Worm (Caenorhabditis elegans) whole organism, late embryonic: ENCODE measurements around the gene C28H8.5.
A peak's percentile ranks its signal among the peaks of the same experiment; 100 is the strongest.

Experiments used
- C08G9.2 ChIP-seq: sonication (generic microtip); optimal IDR thresholded peaks from 2 replicates; lab custom pipeline; 2016; ENCODE audit warnings: mild to moderate bottlenecking, missing genetic modification characterization, moderate library complexity, missing compliant biosample characterization
- C38D4.7 ChIP-seq: fragments of 200-800 bp; sonication (Bioruptor generic); optimal IDR thresholded peaks from 2 replicates; lab custom pipeline; 2018; ENCODE audit warnings: mild to moderate bottlenecking, missing genetic modification characterization, moderate library complexity, missing compliant biosample characterization
- F13H6.1 ChIP-seq: sonication (generic microtip); optimal IDR thresholded peaks from 2 replicates; lab custom pipeline; 2016; ENCODE audit warnings: missing genetic modification characterization, missing compliant biosample characterization
- K09A11.1 ChIP-seq: sonication (generic microtip); optimal IDR thresholded peaks from 2 replicates; lab custom pipeline; 2017; ENCODE audit warnings: antibody characterized with exemption, mild to moderate bottlenecking, missing genetic modification characterization, missing compliant biosample characterization; ENCODE audit not compliant: insufficient read depth
- ahr-1 ChIP-seq: sonication (generic microtip); optimal IDR thresholded peaks from 2 replicates; lab custom pipeline; 2016; ENCODE audit warnings: missing genetic modification characterization, missing compliant biosample characterization
- ama-1 ChIP-seq: fragments of 150-350 bp; optimal IDR thresholded peaks from 2 replicates; lab custom pipeline; 2014
- ceh-14 ChIP-seq: sonication (generic microtip); optimal IDR thresholded peaks from 2 replicates; lab custom pipeline; 2016; ENCODE audit warnings: missing genotype, missing genetic modification characterization, missing compliant biosample characterization
- ceh-18 ChIP-seq: sonication (generic microtip); optimal IDR thresholded peaks from 2 replicates; lab custom pipeline; 2016; ENCODE audit warnings: missing genetic modification characterization, missing compliant biosample characterization
- ceh-2 ChIP-seq: sonication (generic microtip); optimal IDR thresholded peaks from 2 replicates; lab custom pipeline; 2016; ENCODE audit warnings: missing genotype, missing genetic modification characterization, missing compliant biosample characterization
- ceh-22 ChIP-seq: sonication (generic microtip); optimal IDR thresholded peaks from 2 replicates; lab custom pipeline; 2017; ENCODE audit warnings: missing biosample characterization, missing genetic modification characterization
- ceh-24 ChIP-seq: sonication (generic microtip); optimal IDR thresholded peaks from 2 replicates; lab custom pipeline; 2016; ENCODE audit warnings: mild to moderate bottlenecking, missing genetic modification characterization, missing compliant biosample characterization
- ceh-30 ChIP-seq: fragments of 150-350 bp; optimal IDR thresholded peaks from 2 replicates; lab custom pipeline; 2014; ENCODE audit warnings: missing biosample characterization, missing genetic modification characterization
- ceh-31 ChIP-seq: sonication (generic microtip); optimal IDR thresholded peaks from 2 replicates; lab custom pipeline; 2016; ENCODE audit warnings: missing genetic modification characterization, missing compliant biosample characterization
- ceh-34 ChIP-seq: sonication (generic microtip); optimal IDR thresholded peaks from 2 replicates; lab custom pipeline; 2016; ENCODE audit warnings: mild to moderate bottlenecking, missing genetic modification characterization, missing compliant biosample characterization
- ceh-45 ChIP-seq: fragments of 200-800 bp; sonication (Bioruptor generic); IDR thresholded peaks from 2 replicates; pipeline ENCODE4 v1.3.6; 2022; ENCODE audit warnings: missing genetic modification reagents, missing genetic modification characterization, missing compliant biosample characterization
- ceh-9 ChIP-seq: sonication (generic microtip); optimal IDR thresholded peaks from 2 replicates; lab custom pipeline; 2016; ENCODE audit warnings: mild to moderate bottlenecking, missing genetic modification characterization, inconsistent platforms, missing compliant biosample characterization
- che-1 ChIP-seq: sonication (generic microtip); optimal IDR thresholded peaks from 2 replicates; lab custom pipeline; 2016; ENCODE audit warnings: mild to moderate bottlenecking, missing genetic modification characterization, missing compliant biosample characterization
- dve-1 ChIP-seq: sonication (generic microtip); optimal IDR thresholded peaks from 2 replicates; lab custom pipeline; 2017; ENCODE audit warnings: antibody characterized with exemption, mild to moderate bottlenecking, missing genetic modification characterization, missing compliant biosample characterization
- ets-4 ChIP-seq: sonication (generic microtip); optimal IDR thresholded peaks from 2 replicates; lab custom pipeline; 2016; ENCODE audit warnings: missing genetic modification characterization, missing compliant biosample characterization
- hlh-30 ChIP-seq: sonication (generic microtip); optimal IDR thresholded peaks from 2 replicates; lab custom pipeline; 2017; ENCODE audit warnings: antibody characterized with exemption, missing genetic modification characterization, missing compliant biosample characterization; ENCODE audit not compliant: insufficient read depth
- hlh-6 ChIP-seq: sonication (generic microtip); optimal IDR thresholded peaks from 2 replicates; lab custom pipeline; 2016; ENCODE audit warnings: missing genotype, missing genetic modification characterization, missing compliant biosample characterization
- lin-11 ChIP-seq: fragments of 200-800 bp; sonication (Bioruptor generic); optimal IDR thresholded peaks from 2 replicates; lab custom pipeline; 2018; ENCODE audit warnings: mild to moderate bottlenecking, missing genetic modification characterization, missing compliant biosample characterization
- nfya-1 ChIP-seq: sonication (generic microtip); optimal IDR thresholded peaks from 2 replicates; lab custom pipeline; 2017; ENCODE audit warnings: missing genetic modification characterization, mild to moderate bottlenecking, missing compliant biosample characterization, antibody characterized with exemption, moderate library complexity
- nhr-232 ChIP-seq: sonication (generic microtip); optimal IDR thresholded peaks from 2 replicates; lab custom pipeline; 2016; ENCODE audit warnings: missing genetic modification characterization, missing compliant biosample characterization
- npax-4 ChIP-seq: sonication (generic microtip); optimal IDR thresholded peaks from 2 replicates; lab custom pipeline; 2016; ENCODE audit warnings: missing genetic modification characterization, missing compliant biosample characterization
- pat-9 ChIP-seq: fragments of 200-800 bp; sonication (Bioruptor generic); optimal IDR thresholded peaks from 2 replicates; lab custom pipeline; 2018; ENCODE audit warnings: mild to moderate bottlenecking, missing genetic modification characterization, moderate library complexity, missing compliant biosample characterization
- pax-1 ChIP-seq: fragments of 150-350 bp; optimal IDR thresholded peaks from 2 replicates; lab custom pipeline; 2014; ENCODE audit warnings: missing biosample characterization, missing genetic modification characterization
- pha-2 ChIP-seq: sonication (generic microtip); optimal IDR thresholded peaks from 2 replicates; lab custom pipeline; 2017; ENCODE audit warnings: mild to moderate bottlenecking, missing genetic modification characterization, missing compliant biosample characterization
- pha-4 ChIP-seq: fragments of 150-350 bp; optimal IDR thresholded peaks from 2 replicates; lab custom pipeline; 2018; ENCODE audit warnings: missing biosample characterization, missing genetic modification reagents, missing genetic modification characterization
- pros-1 ChIP-seq: fragments of 150-350 bp; optimal IDR thresholded peaks from 2 replicates; lab custom pipeline; 2014; ENCODE audit warnings: missing biosample characterization, missing genetic modification reagents, missing genetic modification characterization
- ref-2 ChIP-seq: sonication (generic microtip); optimal IDR thresholded peaks from 2 replicates; lab custom pipeline; 2016; ENCODE audit warnings: missing genetic modification characterization, missing compliant biosample characterization
- sox-2 ChIP-seq: fragments of 200-800 bp; sonication (Bioruptor generic); IDR thresholded peaks from 2 replicates; pipeline ENCODE4 v1.3.6; 2022; ENCODE audit warnings: missing genetic modification reagents, missing genetic modification characterization, missing compliant biosample characterization
- tbx-2 ChIP-seq: sonication (generic microtip); optimal IDR thresholded peaks from 2 replicates; lab custom pipeline; 2016; ENCODE audit warnings: missing genetic modification characterization, missing compliant biosample characterization
- unc-3 ChIP-seq, 2 experiments: fragments of 200-800 bp in 1 of 2; sonication (Bioruptor generic) in 1 of 2; sonication (generic microtip) in 1 of 2; conservative IDR thresholded peaks in 1 of 2; optimal IDR thresholded peaks in 1 of 2; 2 replicates each; pipeline versions ENCODE4 v1.3.6 to Lab custom; 2016 to 2022; ENCODE audit warnings: missing compliant biosample characterization in 2 of 2, missing genetic modification characterization in 2 of 2, missing genetic modification reagents in 1 of 2
- unc-42 ChIP-seq: sonication (generic microtip); optimal IDR thresholded peaks from 2 replicates; lab custom pipeline; 2016; ENCODE audit warnings: missing genotype, missing genetic modification characterization, missing compliant biosample characterization
- unc-55 ChIP-seq: sonication (generic microtip); optimal IDR thresholded peaks from 2 replicates; lab custom pipeline; 2017; ENCODE audit warnings: missing biosample characterization, missing genetic modification reagents, missing genetic modification characterization
- unc-86 ChIP-seq: sonication (generic microtip); optimal IDR thresholded peaks from 2 replicates; lab custom pipeline; 2016; ENCODE audit warnings: missing genetic modification characterization, missing compliant biosample characterization

C28H8.5 gene

DNA sequence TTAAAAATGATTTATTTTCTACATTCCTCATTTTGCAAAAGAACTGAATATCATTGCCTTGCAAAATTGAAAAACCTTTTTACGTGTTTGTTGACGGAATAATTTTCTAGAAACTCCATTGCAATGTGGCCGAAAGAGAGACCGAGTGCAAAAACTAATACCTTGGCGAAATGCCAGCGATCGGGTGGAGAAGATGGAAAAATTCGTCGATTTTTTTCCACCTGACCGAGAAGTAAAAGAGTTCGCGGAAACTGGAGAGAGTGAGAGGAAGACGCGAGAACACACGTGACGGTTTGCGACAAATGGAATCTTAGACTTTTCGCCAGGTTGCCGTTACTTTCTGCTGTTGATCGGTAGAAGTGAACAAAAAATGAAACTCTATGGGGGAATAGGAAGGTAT lies 42.4 kb upstream of the C28H8.5 start:
- TF ChIP-seq unc-3 (GFP tag; conservative IDR thresholded peaks at IDR 0.05; lab: Robert Waterston, UW) (no peak), unc-3 (tag; optimal IDR thresholded peaks at IDR 0.05; lab: Kevin White, UChicago) (no peak), hlh-30 (tag; lab: Kevin White, UChicago) (peak; percentile 51)

ce11 chrIII:5842920-5843319 lies 41.2 kb upstream of the C28H8.5 start:
- no peak for TF ChIP-seq pros-1 (tag; lab: Kevin White, UChicago)
- peak; percentile 53 for TF ChIP-seq ets-4
- TF ChIP-seq ceh-45: 0 out of 2 replicates have a peak, but pooled peaks have one; percentile 39
- TF ChIP-seq ceh-2 (tag; lab: Kevin White, UChicago): no peak
- peak; percentile 27 for TF ChIP-seq ceh-31 (tag; lab: Kevin White, UChicago)
- no peak for TF ChIP-seq ceh-9 (tag; lab: Kevin White, UChicago)
- no peak for TF ChIP-seq hlh-6 (tag; lab: Kevin White, UChicago)
- TF ChIP-seq che-1 (tag; lab: Kevin White, UChicago): no peak
- no peak for TF ChIP-seq ceh-34
- no peak for TF ChIP-seq ceh-22
- TF ChIP-seq unc-86 (tag; lab: Kevin White, UChicago): no peak
- TF ChIP-seq F13H6.1 (tag; lab: Kevin White, UChicago): no peak
- TF ChIP-seq lin-11 (tag; lab: Kevin White, UChicago): no peak
- TF ChIP-seq nhr-232 (tag; lab: Kevin White, UChicago): no peak
- TF ChIP-seq ceh-30: no peak
- no peak for TF ChIP-seq K09A11.1 (tag; lab: Kevin White, UChicago)

- TF ChIP-seq pha-4 (tag; lab: Kevin White, UChicago) (no peak), ets-4 (peak; percentile 56), unc-55 (no peak), pros-1 (tag; lab: Kevin White, UChicago) (no peak), ref-2 (peak; percentile 11), ceh-18 (tag; lab: Kevin White, UChicago) (peak; percentile 17), tbx-2 (peak; percentile 16)
Observed at ce11 chrIII:5843662-5844061, 40.4 kb upstream of the C28H8.5 start.

- TF ChIP-seq dve-1 (tag; lab: Kevin White, UChicago) (no peak), ama-1 (lab: Kevin White, UChicago) (no peak), C38D4.7 (no peak), pha-2 (no peak), tbx-2 (peak; percentile 29), ceh-31 (tag; lab: Kevin White, UChicago) (peak; percentile 58), ceh-30 (no peak), npax-4 (tag; lab: Kevin White, UChicago) (no peak), hlh-6 (tag; lab: Kevin White, UChicago) (no peak), pat-9 (tag; lab: Kevin White, UChicago) (no peak), unc-55 (peak; percentile 21), lin-11 (tag; lab: Kevin White, UChicago) (no peak), nfya-1 (tag; lab: Kevin White, UChicago) (peak; percentile 38), ceh-24 (tag; lab: Kevin White, UChicago) (no peak), C08G9.2 (tag; lab: Kevin White, UChicago) (no peak), pax-1 (tag; lab: Kevin White, UChicago) (no peak), ceh-18 (tag; lab: Kevin White, UChicago) (peak; percentile 20), unc-42 (tag; lab: Kevin White, UChicago) (peak; percentile 83), ahr-1 (tag; lab: Kevin White, UChicago) (no peak), ceh-14 (tag; lab: Kevin White, UChicago) (peak; percentile 4), sox-2 (no peak)
Observed at ce11 chrIII:5845483-5845882, 38.6 kb upstream of the C28H8.5 start.
